Worm (Caenorhabditis elegans) whole organism, L4 larva: ENCODE measurements around the gene R13D11.3.

Experiments used
- arid-1 ChIP-seq: fragments of 200-800 bp; sonication (Bioruptor generic); conservative IDR thresholded peaks from 2 replicates; pipeline ENCODE4 v1.3.6; 2022; ENCODE audit warnings: missing genetic modification reagents, missing genetic modification characterization, missing compliant biosample characterization
- daf-12 ChIP-seq: fragments of 150-350 bp; optimal IDR thresholded peaks from 2 replicates; lab custom pipeline; 2014; ENCODE audit warnings: missing biosample characterization, missing genetic modification reagents, missing genetic modification characterization
- pqm-1 ChIP-seq: sonication (generic microtip); optimal IDR thresholded peaks from 2 replicates; lab custom pipeline; 2017; ENCODE audit warnings: missing biosample characterization, missing genetic modification characterization
- ztf-11 ChIP-seq: fragments of 150-350 bp; optimal IDR thresholded peaks from 2 replicates; lab custom pipeline; 2014; ENCODE audit warnings: missing biosample characterization, missing genetic modification characterization

- no peak for TF ChIP-seq pqm-1 (tag; lab: Kevin White, UChicago)
- no peak for TF ChIP-seq arid-1
- TF ChIP-seq daf-12 (tag; lab: Kevin White, UChicago): no peak
- no peak for TF ChIP-seq ztf-11 (tag; lab: Kevin White, UChicago)
These were observed 4.4 kb upstream of the R13D11.3 start, which contains the start of gene R13D11.4 for ce11 chrV:810281-810862.
